Worm (Caenorhabditis elegans) whole organism, L4/young adult: ENCODE results near the gene F21C10.4.

Experiments used
- W03F9.2 ChIP-seq: fragments of 150-350 bp; optimal IDR thresholded peaks from 2 replicates; lab custom pipeline; 2014; ENCODE audit warnings: missing biosample characterization, missing genetic modification characterization
- dao-5 ChIP-seq: sonication (generic microtip); optimal IDR thresholded peaks from 2 replicates; lab custom pipeline; 2016; ENCODE audit warnings: missing genotype, missing genetic modification characterization, moderate library complexity, missing compliant biosample characterization
- him-1 ChIP-seq: sonication (generic microtip); optimal IDR thresholded peaks from 2 replicates; lab custom pipeline; 2016; ENCODE audit warnings: missing genotype, missing genetic modification reagents, missing genetic modification characterization, missing compliant biosample characterization

DNA sequence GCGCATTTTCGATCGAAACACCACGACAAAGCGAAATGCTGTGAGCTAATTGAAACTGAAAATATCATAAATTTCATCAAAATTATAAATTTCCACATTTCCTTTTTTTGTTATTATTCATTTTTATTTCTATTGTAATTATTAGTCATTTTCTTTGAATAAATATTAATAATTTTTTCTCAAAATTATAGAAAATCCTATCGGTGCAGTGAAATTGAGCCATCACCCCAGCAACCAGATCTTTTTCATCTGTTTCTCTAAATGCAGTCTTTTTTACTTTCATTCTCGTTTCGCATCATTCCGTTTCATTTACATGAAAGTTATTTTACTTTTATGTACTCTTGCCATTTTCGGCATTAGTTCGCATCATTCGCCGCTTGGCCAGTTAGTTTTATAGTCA lies 4.4 kb upstream of the F21C10.4 start, which contains the start of gene F21C10.13:
- no peak for TF ChIP-seq W03F9.2 (tag; lab: Kevin White, UChicago)
- no peak for TF ChIP-seq dao-5 (tag; lab: Kevin White, UChicago)
- TF ChIP-seq him-1 (tag; lab: Kevin White, UChicago): no peak
